Fruit fly (Drosophila melanogaster): ENCODE results near the gene CG17129.

The CG17129 gene

dm6 chr3L:711839-712553 is 31.9 kb upstream of the CG17129 start, which contains the start of gene CG13896:
Gene CG13896, minus strand, starts transcription at chr3L:711850.
- TF ChIP-seq bab1 (GFP tag; optimal IDR thresholded peaks at IDR 0.05) (peak; percentile 83), Hr96 (GFP tag; optimal IDR thresholded peaks at IDR 0.05) (peak; percentile 86), CG1620 (GFP tag; optimal IDR thresholded peaks at IDR 0.05) (peak; percentile 91), toe (GFP tag; optimal IDR thresholded peaks at IDR 0.05) (peak; percentile 79), Mnt (GFP tag; optimal IDR thresholded peaks at IDR 0.05) (peak; percentile 77), CG11617 (GFP tag; optimal IDR thresholded peaks at IDR 0.05) (peak; percentile 50), CG33017 (tag; optimal IDR thresholded peaks at IDR 0.05) (peak; percentile 49), CG14711 (tag; optimal IDR thresholded peaks at IDR 0.05) (peak; percentile 25), CG12768 (GFP tag; optimal IDR thresholded peaks at IDR 0.05) (no peak), cnc (optimal IDR thresholded peaks at IDR 0.05) (no peak), CG7045 (GFP tag; optimal IDR thresholded peaks at IDR 0.05) (peak; percentile 42), CG5204 (GFP tag; optimal IDR thresholded peaks at IDR 0.05) (peak; percentile 75), Crg-1 (GFP tag; optimal IDR thresholded peaks at IDR 0.05) (peak; percentile 75), tj (GFP tag; optimal IDR thresholded peaks at IDR 0.05) (peak; percentile 25), Clk (GFP tag; optimal IDR thresholded peaks at IDR 0.05) (peak; percentile 22), pad (GFP tag; optimal IDR thresholded peaks at IDR 0.05) (peak; percentile 69), CG7101 (tag; optimal IDR thresholded peaks at IDR 0.05) (peak; percentile 70), ovo (GFP tag; optimal IDR thresholded peaks at IDR 0.05) (peak; percentile 72), kay (GFP tag; ENCODE audit: borderline replicate concordance) (no peak), cic (GFP tag; optimal IDR thresholded peaks at IDR 0.05) (no peak)

dm6 chr3L:710345-710822 is 30.3 kb upstream of the CG17129 start, which contains the start of gene CkIIalpha-i3:
Gene CkIIalpha-i3, minus strand, starts transcription at chr3L:710607.
- no peak for TF ChIP-seq toe (GFP tag; optimal IDR thresholded peaks at IDR 0.05)
- TF ChIP-seq tj (GFP tag; optimal IDR thresholded peaks at IDR 0.05) = no peak
- no peak for TF ChIP-seq Mnt (GFP tag; optimal IDR thresholded peaks at IDR 0.05)
- TF ChIP-seq CG7045 (GFP tag; optimal IDR thresholded peaks at IDR 0.05) = no peak
- no peak for TF ChIP-seq CG1620 (GFP tag; optimal IDR thresholded peaks at IDR 0.05)
- no peak for TF ChIP-seq CG11617 (GFP tag; optimal IDR thresholded peaks at IDR 0.05)
- TF ChIP-seq pad (GFP tag; optimal IDR thresholded peaks at IDR 0.05) = no peak
- TF ChIP-seq cnc (optimal IDR thresholded peaks at IDR 0.05) = no peak
- no peak for TF ChIP-seq CG5204 (GFP tag; optimal IDR thresholded peaks at IDR 0.05)

dm6 chr3L:709882-710281 is 29.8 kb upstream of the CG17129 start:
- TF ChIP-seq CG1620 (GFP tag; optimal IDR thresholded peaks at IDR 0.05) = no peak
- TF ChIP-seq tj (GFP tag; optimal IDR thresholded peaks at IDR 0.05) = no peak
- TF ChIP-seq cnc (optimal IDR thresholded peaks at IDR 0.05) = no peak
- TF ChIP-seq toe (GFP tag; optimal IDR thresholded peaks at IDR 0.05) = no peak
- no peak for TF ChIP-seq CG11617 (GFP tag; optimal IDR thresholded peaks at IDR 0.05)
- TF ChIP-seq bab1 (GFP tag; optimal IDR thresholded peaks at IDR 0.05) = no peak
- TF ChIP-seq CG14711 (tag; optimal IDR thresholded peaks at IDR 0.05) = no peak
- no peak for TF ChIP-seq kay (GFP tag; ENCODE audit: borderline replicate concordance)
- no peak for TF ChIP-seq Clk (GFP tag; optimal IDR thresholded peaks at IDR 0.05)
- TF ChIP-seq CG33017 (tag; optimal IDR thresholded peaks at IDR 0.05) = no peak
- no peak for TF ChIP-seq Mnt (GFP tag; optimal IDR thresholded peaks at IDR 0.05)
- TF ChIP-seq pad (GFP tag; optimal IDR thresholded peaks at IDR 0.05) = no peak
- no peak for TF ChIP-seq Crg-1 (GFP tag; optimal IDR thresholded peaks at IDR 0.05)
- no peak for TF ChIP-seq ovo (GFP tag; optimal IDR thresholded peaks at IDR 0.05)
- no peak for TF ChIP-seq CG7101 (tag; optimal IDR thresholded peaks at IDR 0.05)
- TF ChIP-seq cic (GFP tag; optimal IDR thresholded peaks at IDR 0.05) = no peak
- TF ChIP-seq CG5204 (GFP tag; optimal IDR thresholded peaks at IDR 0.05) = no peak
- TF ChIP-seq CG12768 (GFP tag; optimal IDR thresholded peaks at IDR 0.05) = no peak

DNA sequence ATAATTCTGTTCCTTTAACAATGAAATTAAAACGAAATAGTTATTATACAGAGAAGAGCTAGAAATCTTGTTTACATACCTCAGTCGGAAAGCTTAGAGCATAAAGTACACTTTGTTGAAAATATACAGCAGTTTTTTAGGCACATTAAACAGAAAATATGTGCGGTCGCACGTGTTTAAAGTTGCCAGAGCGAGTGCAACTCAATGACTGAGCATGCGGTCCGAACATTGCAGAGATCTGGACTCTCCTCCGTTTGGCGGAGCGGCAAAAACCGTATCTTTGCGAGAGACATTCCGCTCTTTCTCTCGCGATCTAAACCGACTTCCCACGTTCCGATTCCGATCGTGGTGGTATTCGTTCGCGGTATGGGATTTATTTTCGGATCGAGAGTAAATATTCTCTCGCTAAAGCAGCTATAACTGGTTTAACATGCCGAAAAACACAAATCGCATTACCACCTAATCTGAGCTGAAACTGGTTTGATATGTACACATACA is 27.9 kb upstream of the CG17129 start, which contains the start of gene CG13895:
CG13895 (minus strand) TSS at position 214 of the 498 bp plus-strand sequence.
- TF ChIP-seq cic (GFP tag; optimal IDR thresholded peaks at IDR 0.05) (no peak), tj (GFP tag; optimal IDR thresholded peaks at IDR 0.05) (no peak), kay (GFP tag; ENCODE audit: borderline replicate concordance) (no peak), Crg-1 (GFP tag; optimal IDR thresholded peaks at IDR 0.05) (no peak), CG5204 (GFP tag; optimal IDR thresholded peaks at IDR 0.05) (no peak), toe (GFP tag; optimal IDR thresholded peaks at IDR 0.05) (no peak), Mnt (GFP tag; optimal IDR thresholded peaks at IDR 0.05) (peak; percentile 46), cnc (optimal IDR thresholded peaks at IDR 0.05) (no peak), ovo (GFP tag; optimal IDR thresholded peaks at IDR 0.05) (no peak), CG33017 (tag; optimal IDR thresholded peaks at IDR 0.05) (no peak), CG1620 (GFP tag; optimal IDR thresholded peaks at IDR 0.05) (no peak), bab1 (GFP tag; optimal IDR thresholded peaks at IDR 0.05) (peak; percentile 34), pad (GFP tag; optimal IDR thresholded peaks at IDR 0.05) (peak; percentile 37), Hr96 (GFP tag; optimal IDR thresholded peaks at IDR 0.05) (peak; percentile 4)

DNA sequence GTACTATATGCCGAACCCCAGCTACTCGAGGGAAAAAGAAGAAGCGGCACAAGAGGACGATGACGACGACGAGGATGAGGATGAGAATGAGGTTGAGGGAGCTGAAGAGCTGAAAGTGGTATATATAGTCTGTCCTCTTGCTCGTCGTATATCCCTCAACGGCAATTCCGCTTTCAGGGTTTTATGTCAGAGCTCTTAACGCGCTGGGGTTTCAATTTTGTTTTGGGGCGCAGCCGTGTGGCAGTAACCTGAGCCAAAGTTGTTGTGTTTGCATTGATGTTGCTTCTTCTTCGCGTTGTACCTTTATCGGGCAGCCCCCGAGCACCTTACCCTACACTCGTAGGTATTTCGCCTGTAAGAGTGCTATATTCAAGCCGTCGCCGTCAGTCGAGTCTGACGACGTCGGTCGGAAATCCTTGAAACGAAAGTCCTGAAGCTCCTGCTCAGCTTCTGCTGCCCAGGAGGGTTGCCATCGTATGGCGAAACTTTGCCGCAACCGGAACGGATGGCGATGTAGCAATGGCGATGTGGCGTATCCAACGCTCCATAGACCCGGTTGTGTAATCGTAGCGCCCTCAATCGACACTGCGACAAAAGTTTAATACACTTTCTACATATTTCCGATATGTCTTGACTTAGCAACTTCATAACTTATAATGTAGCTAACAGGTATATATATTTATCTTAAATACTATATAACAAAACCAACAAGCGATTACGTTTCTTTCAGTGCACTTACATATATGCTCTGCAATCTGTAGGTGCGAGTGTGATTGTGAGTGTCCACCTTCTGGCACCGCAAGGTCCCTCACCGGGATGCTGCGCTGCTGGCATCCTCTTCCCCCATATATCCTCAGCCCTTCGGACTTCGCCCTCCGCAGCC is 24.8 kb upstream of the CG17129 start:
- TF ChIP-seq Hr96 (GFP tag; optimal IDR thresholded peaks at IDR 0.05) (no peak), CG5204 (GFP tag; optimal IDR thresholded peaks at IDR 0.05) (no peak), CG14711 (tag; optimal IDR thresholded peaks at IDR 0.05) (no peak), tj (GFP tag; optimal IDR thresholded peaks at IDR 0.05) (no peak), ovo (GFP tag; optimal IDR thresholded peaks at IDR 0.05) (no peak), pad (GFP tag; optimal IDR thresholded peaks at IDR 0.05) (no peak), cic (GFP tag; optimal IDR thresholded peaks at IDR 0.05) (no peak)

Measured in whole organism, adult.